Fruit fly (Drosophila melanogaster): ENCODE results near the gene tal-AA.

The tal-AA gene

dm6 chr3R:13817480-13818305 is 4.8 kb downstream of the tal-AA start (continued):
- TF ChIP-seq sens-2 (GFP tag; IDR thresholded peaks at IDR 0.05) (0 out of 2 replicates have a peak, but pooled peaks have one; percentile 4), CG17568 (GFP tag; optimal IDR thresholded peaks at IDR 0.05) (no peak), sens (GFP tag) (peak; percentile 88), hbn (GFP tag; IDR thresholded peaks at IDR 0.05; ENCODE audit: partially characterized antibody) (no peak), CG42726 (GFP tag; IDR thresholded peaks at IDR 0.05; ENCODE audit: partially characterized antibody) (no peak), trh (GFP tag; optimal IDR thresholded peaks at IDR 0.05) (no peak), sna (GFP tag; IDR thresholded peaks at IDR 0.05; ENCODE audit: partially characterized antibody) (no peak), p53 (GFP tag; optimal IDR thresholded peaks at IDR 0.05) (no peak), peb (GFP tag; IDR thresholded peaks at IDR 0.05) (peak; percentile 41; the same call in 1 of the 2 replicates), Atf3 (GFP tag; optimal IDR thresholded peaks at IDR 0.05) (no peak), tio (GFP tag; optimal IDR thresholded peaks at IDR 0.05) (peak; percentile 49), CG13287 (GFP tag; IDR thresholded peaks at IDR 0.05; ENCODE audit: partially characterized antibody) (no peak), CG9797 (GFP tag; optimal IDR thresholded peaks at IDR 0.05) (no peak), chif (GFP tag; optimal IDR thresholded peaks at IDR 0.05) (no peak), CG4424 (GFP tag; optimal IDR thresholded peaks at IDR 0.05) (peak; percentile 65), CG9215 (GFP tag; IDR thresholded peaks at IDR 0.05) (peak; percentile 28; the same call in 1 of the 2 replicates), salm (tag; optimal IDR thresholded peaks at IDR 0.05) (peak; percentile 31), sr (GFP tag; IDR thresholded peaks at IDR 0.05) (no peak), CG8388 (GFP tag; optimal IDR thresholded peaks at IDR 0.05) (peak; percentile 81), CG10267 (tag; optimal IDR thresholded peaks at IDR 0.05) (peak; percentile 61), otp (GFP tag; IDR thresholded peaks at IDR 0.05) (peak; percentile 43; the same call in 1 of the 3 replicates), ssp (GFP tag; IDR thresholded peaks at IDR 0.05) (peak; percentile 43), wdn (GFP tag; IDR thresholded peaks at IDR 0.05) (no peak), org-1 (GFP tag; optimal IDR thresholded peaks at IDR 0.05) (peak; percentile 62), Hmr (GFP tag; optimal IDR thresholded peaks at IDR 0.05) (no peak), yki (optimal IDR thresholded peaks at IDR 0.05) (no peak), CkIIα-i1 (GFP tag; IDR thresholded peaks at IDR 0.05) (no peak), Ssrp (tag; optimal IDR thresholded peaks at IDR 0.05) (peak; percentile 84), Asciz (GFP tag; optimal IDR thresholded peaks at IDR 0.05) (peak; percentile 78), CG8290 (GFP tag; optimal IDR thresholded peaks at IDR 0.05) (no peak), CG8290 (tag; optimal IDR thresholded peaks at IDR 0.05) (no peak), bab2 (GFP tag; optimal IDR thresholded peaks at IDR 0.05) (no peak), Nf-YC (tag; optimal IDR thresholded peaks at IDR 0.05) (peak; percentile 6), Hmx (GFP tag; optimal IDR thresholded peaks at IDR 0.05) (no peak), NC2β (GFP tag; optimal IDR thresholded peaks at IDR 0.05) (no peak), MESR4 (GFP tag; optimal IDR thresholded peaks at IDR 0.05) (no peak), kah (GFP tag; optimal IDR thresholded peaks at IDR 0.05) (peak; percentile 9), Ptx1 (GFP tag; IDR thresholded peaks at IDR 0.05) (peak; percentile 77), Oli (tag; optimal IDR thresholded peaks at IDR 0.05) (peak; percentile 84), Sox102F (GFP tag; optimal IDR thresholded peaks at IDR 0.05) (peak; percentile 82), sisA (GFP tag; IDR thresholded peaks at IDR 0.05) (peak; percentile 72), CG7987 (GFP tag; optimal IDR thresholded peaks at IDR 0.05) (no peak), CG10565 (GFP tag; optimal IDR thresholded peaks at IDR 0.05) (no peak), Hey (tag; optimal IDR thresholded peaks at IDR 0.05) (no peak), bsh (GFP tag; optimal IDR thresholded peaks at IDR 0.05) (peak in 1 of 2 experiments; percentile 78), CG17802 (tag; optimal IDR thresholded peaks at IDR 0.05) (peak; percentile 16), Vsx1 (GFP tag; optimal IDR thresholded peaks at IDR 0.05) (peak; percentile 31), Hand (GFP tag; optimal IDR thresholded peaks at IDR 0.05) (no peak), CG6175 (GFP tag; IDR thresholded peaks at IDR 0.05) (no peak), vfl (GFP tag; optimal IDR thresholded peaks at IDR 0.05) (no peak)
